4 fruit fly cellular contexts compared by ENCODE assay signal in the genomic region with DNA sequence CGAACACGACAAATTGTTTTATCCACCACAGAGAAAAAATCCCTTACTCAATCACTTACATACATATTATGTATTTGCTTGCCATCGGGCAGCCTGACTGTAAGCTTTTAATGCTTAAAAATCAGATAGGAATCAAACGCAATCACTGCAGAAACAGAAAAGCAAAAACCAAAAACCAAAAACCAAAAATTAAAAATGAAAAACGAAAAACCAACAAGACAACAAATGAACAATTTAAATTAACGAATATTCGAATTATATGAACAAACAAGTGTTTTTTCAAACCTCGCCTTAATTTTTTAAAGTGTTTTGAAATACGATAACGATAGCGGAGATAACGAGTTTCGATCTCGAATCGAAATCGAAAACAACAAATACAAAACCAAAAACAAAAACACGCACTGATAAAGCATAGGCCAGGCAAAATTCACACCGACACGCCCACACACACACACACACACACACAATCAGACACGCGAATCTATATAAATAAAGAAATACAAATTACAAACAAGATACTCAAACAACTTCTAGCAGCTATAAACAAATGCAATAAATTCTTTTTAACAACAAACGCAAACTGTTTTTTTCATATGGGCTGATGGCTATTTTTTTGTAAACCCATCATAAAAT.
TF ChIP-seq lines count a peak whose summit lies in the region.

No protein-coding gene starts in this region.

TF ChIP-seq in whole organism, embryonic, 481 proteins besides CTCF, POLR2A, EP300 and RAD21 (continued from another document and continues in another):
- TF ChIP-seq CG11093 (GFP tag; IDR thresholded peaks at IDR 0.05; lab: Robert Waterston, UW) (no peak), gcm2 (GFP tag; optimal IDR thresholded peaks at IDR 0.05; lab: Kevin White, UChicago) (no peak), emc (GFP tag; optimal IDR thresholded peaks at IDR 0.05; lab: Kevin White, UChicago) (no peak), ranshi (GFP tag; IDR thresholded peaks at IDR 0.05; lab: Robert Waterston, UW) (peak; percentile 46; the same call in 1 of the 2 replicates), Stat92E (GFP tag; optimal IDR thresholded peaks at IDR 0.05; lab: Kevin White, UChicago) (no peak), CG10431 (GFP tag; optimal IDR thresholded peaks at IDR 0.05; lab: Kevin White, UChicago) (no peak), zen2 (GFP tag; IDR thresholded peaks at IDR 0.05; lab: Robert Waterston, UW; ENCODE audit: partially characterized antibody) (no peak), NC2α (GFP tag; optimal IDR thresholded peaks at IDR 0.05; lab: Kevin White, UChicago) (no peak), Hr78 (GFP tag; optimal IDR thresholded peaks at IDR 0.05; lab: Kevin White, UChicago) (no peak), Nf-YA (GFP tag; IDR thresholded peaks at IDR 0.05; lab: Robert Waterston, UW) (peak; percentile 41; the same call in 1 of the 2 replicates), CG8478 (optimal IDR thresholded peaks at IDR 0.05; lab: Kevin White, UChicago) (no peak), ro (GFP tag; IDR thresholded peaks at IDR 0.05; lab: Robert Waterston, UW) (no peak), Lim3 (GFP tag; IDR thresholded peaks at IDR 0.05; lab: Robert Waterston, UW) (no peak), nerfin-1 (tag; optimal IDR thresholded peaks at IDR 0.05; lab: Kevin White, UChicago) (peak; percentile 17), GATAe (GFP tag; conservative IDR thresholded peaks at IDR 0.05; lab: Robert Waterston, UW) (peak; percentile 91), CG4328 (GFP tag; optimal IDR thresholded peaks at IDR 0.05; lab: Kevin White, UChicago) (no peak), Asciz (GFP tag; optimal IDR thresholded peaks at IDR 0.05; lab: Kevin White, UChicago) (peak; percentile 37), zf30C (GFP tag; optimal IDR thresholded peaks at IDR 0.05; lab: Kevin White, UChicago) (peak; percentile 50), Ravus (GFP tag; IDR thresholded peaks at IDR 0.05; lab: Robert Waterston, UW) (no peak), scrt (GFP tag; optimal IDR thresholded peaks at IDR 0.05; lab: Kevin White, UChicago) (peak; percentile 23), CG15601 (tag; optimal IDR thresholded peaks at IDR 0.05; lab: Kevin White, UChicago) (no peak), kni (GFP tag; optimal IDR thresholded peaks at IDR 0.05; lab: Kevin White, UChicago) (no peak), Bdp1 (GFP tag; optimal IDR thresholded peaks at IDR 0.05; lab: Kevin White, UChicago) (no peak), slp2 (GFP tag; optimal IDR thresholded peaks at IDR 0.05; lab: Kevin White, UChicago) (peak; percentile 29), chn (GFP tag; optimal IDR thresholded peaks at IDR 0.05; lab: Kevin White, UChicago) (peak; percentile 1), CG11456 (GFP tag; IDR thresholded peaks at IDR 0.05; lab: Robert Waterston, UW) (no peak), CG9215 (GFP tag; IDR thresholded peaks at IDR 0.05; lab: Robert Waterston, UW) (peak; percentile 45), CG9797 (GFP tag; optimal IDR thresholded peaks at IDR 0.05; lab: Kevin White, UChicago) (no peak), pros (GFP tag; optimal IDR thresholded peaks at IDR 0.05; lab: Kevin White, UChicago) (no peak), kay (GFP tag; optimal IDR thresholded peaks at IDR 0.05; lab: Kevin White, UChicago) (peak; percentile 17), CG2712 (tag; optimal IDR thresholded peaks at IDR 0.05; lab: Kevin White, UChicago) (peak; percentile 57), CG16815 (GFP tag; optimal IDR thresholded peaks at IDR 0.05; lab: Kevin White, UChicago) (no peak)

TF ChIP-seq in whole organism, prepupa, 60 proteins besides CTCF, POLR2A, EP300 and RAD21 (continued from another document and continues in another):
- TF ChIP-seq net (GFP tag; optimal IDR thresholded peaks at IDR 0.05; lab: Kevin White, UChicago) (peak; percentile 29), fkh (GFP tag; optimal IDR thresholded peaks at IDR 0.05; lab: Kevin White, UChicago) (peak; percentile 14), CG7368 (GFP tag; optimal IDR thresholded peaks at IDR 0.05; lab: Kevin White, UChicago) (no peak), Gug (GFP tag; IDR thresholded peaks at IDR 0.05; lab: Robert Waterston, UW) (peak; percentile 45; the same call in 1 of the 2 replicates), CG6276 (GFP tag; optimal IDR thresholded peaks at IDR 0.05; lab: Kevin White, UChicago) (no peak), CG6792 (GFP tag; optimal IDR thresholded peaks at IDR 0.05; lab: Kevin White, UChicago) (peak; percentile 39), dsx (GFP tag; optimal IDR thresholded peaks at IDR 0.05; lab: Kevin White, UChicago; ENCODE audit: poor library complexity, severe bottlenecking) (peak; percentile 20), CG10631 (GFP tag; optimal IDR thresholded peaks at IDR 0.05; lab: Kevin White, UChicago) (peak; percentile 20), cyc (GFP tag; optimal IDR thresholded peaks at IDR 0.05; lab: Kevin White, UChicago) (peak; percentile 47), CG3032 (tag; optimal IDR thresholded peaks at IDR 0.05; lab: Kevin White, UChicago) (peak; percentile 28), pdm3 (GFP tag; optimal IDR thresholded peaks at IDR 0.05; lab: Kevin White, UChicago) (no peak), fd59A (GFP tag; optimal IDR thresholded peaks at IDR 0.05; lab: Kevin White, UChicago) (peak; percentile 24), CG16779 (tag; optimal IDR thresholded peaks at IDR 0.05; lab: Kevin White, UChicago) (no peak), CG31627 (GFP tag; optimal IDR thresholded peaks at IDR 0.05; lab: Kevin White, UChicago) (peak; percentile 47), Hr4 (GFP tag; optimal IDR thresholded peaks at IDR 0.05; lab: Kevin White, UChicago) (no peak), eg (GFP tag; IDR thresholded peaks at IDR 0.05; lab: Robert Waterston, UW) (peak; percentile 44), Eip75B (GFP tag; optimal IDR thresholded peaks at IDR 0.05; lab: Kevin White, UChicago) (no peak), CG8319 (GFP tag; optimal IDR thresholded peaks at IDR 0.05; lab: Kevin White, UChicago) (peak; percentile 9), CG9139 (GFP tag; optimal IDR thresholded peaks at IDR 0.05; lab: Kevin White, UChicago) (no peak), fd85E (GFP tag; optimal IDR thresholded peaks at IDR 0.05; lab: Kevin White, UChicago) (no peak), CG8119 (GFP tag; IDR thresholded peaks at IDR 0.05; lab: Robert Waterston, UW) (peak; percentile 63), CG10669 (GFP tag; optimal IDR thresholded peaks at IDR 0.05; lab: Kevin White, UChicago) (peak; percentile 57), Met (GFP tag; optimal IDR thresholded peaks at IDR 0.05; lab: Kevin White, UChicago) (no peak), Sox102F (GFP tag; optimal IDR thresholded peaks at IDR 0.05; lab: Kevin White, UChicago) (no peak), spab (GFP tag; optimal IDR thresholded peaks at IDR 0.05; lab: Kevin White, UChicago) (peak; percentile 21), Sox15 (GFP tag; optimal IDR thresholded peaks at IDR 0.05; lab: Kevin White, UChicago) (no peak), CG11294 (GFP tag; IDR thresholded peaks at IDR 0.05; lab: Robert Waterston, UW) (no peak), svp (GFP tag; lab: Kevin White, UChicago) (peak; percentile 89), OdsH (GFP tag; optimal IDR thresholded peaks at IDR 0.05; lab: Kevin White, UChicago) (no peak), CG15336 (GFP tag; IDR thresholded peaks at IDR 0.05; lab: Robert Waterston, UW) (peak; percentile 47; the same call in 1 of the 2 replicates), achi (GFP tag; optimal IDR thresholded peaks at IDR 0.05; lab: Kevin White, UChicago) (peak; percentile 32), Lpt (GFP tag; optimal IDR thresholded peaks at IDR 0.05; lab: Kevin White, UChicago) (peak; percentile 13)

TF ChIP-seq in whole organism, pupa, 21 proteins besides CTCF, POLR2A, EP300 and RAD21 (continued from another document):
- TF ChIP-seq EcR (GFP tag; optimal IDR thresholded peaks at IDR 0.05; lab: Kevin White, UChicago): no peak

TF ChIP-seq in whole organism, wandering third instar larva, 38 proteins besides CTCF, POLR2A, EP300 and RAD21 (continued from another document):
- TF ChIP-seq Myc (optimal IDR thresholded peaks at IDR 0.05; lab: Kevin White, UChicago) (no peak), HLH106 (tag; optimal IDR thresholded peaks at IDR 0.05; lab: Kevin White, UChicago) (peak; percentile 26), N (GFP tag; optimal IDR thresholded peaks at IDR 0.05; lab: Kevin White, UChicago) (no peak), Sp1 (GFP tag; optimal IDR thresholded peaks at IDR 0.05; lab: Kevin White, UChicago) (no peak), Hnf4 (GFP tag; optimal IDR thresholded peaks at IDR 0.05; lab: Kevin White, UChicago) (no peak), Dfd (GFP tag; optimal IDR thresholded peaks at IDR 0.05; lab: Kevin White, UChicago) (no peak), psq (GFP tag; optimal IDR thresholded peaks at IDR 0.05; lab: Kevin White, UChicago) (peak; percentile 39), Mio (GFP tag; optimal IDR thresholded peaks at IDR 0.05; lab: Kevin White, UChicago) (no peak), sage (GFP tag; optimal IDR thresholded peaks at IDR 0.05; lab: Kevin White, UChicago) (peak; percentile 30), dsf (GFP tag; optimal IDR thresholded peaks at IDR 0.05; lab: Kevin White, UChicago; ENCODE audit: borderline replicate concordance) (no peak), Vsx2 (GFP tag; optimal IDR thresholded peaks at IDR 0.05; lab: Kevin White, UChicago; ENCODE audit: partially characterized antibody) (no peak), CG32264 (GFP tag; optimal IDR thresholded peaks at IDR 0.05; lab: Kevin White, UChicago) (peak; percentile 41), Abd-B (GFP tag; optimal IDR thresholded peaks at IDR 0.05; lab: Kevin White, UChicago) (no peak), br (GFP tag; optimal IDR thresholded peaks at IDR 0.05; lab: Kevin White, UChicago) (no peak), usp (GFP tag; optimal IDR thresholded peaks at IDR 0.05; lab: Kevin White, UChicago) (no peak), jim (GFP tag; optimal IDR thresholded peaks at IDR 0.05; lab: Kevin White, UChicago) (no peak), Jra (GFP tag; optimal IDR thresholded peaks at IDR 0.05; lab: Kevin White, UChicago) (no peak)
TF ChIP-seq in whole organism, wandering third instar larva: peak in this region for 9.
